Worm (Caenorhabditis elegans) whole organism, L4/young adult: ENCODE results near the gene C08H9.15.

ENCODE experiments used
- W03F9.2 ChIP-seq: fragments of 150-350 bp; optimal IDR thresholded peaks from 2 replicates; lab custom pipeline; 2014; ENCODE audit warnings: missing biosample characterization, missing genetic modification characterization
- dao-5 ChIP-seq: sonication (generic microtip); optimal IDR thresholded peaks from 2 replicates; lab custom pipeline; 2016; ENCODE audit warnings: missing genotype, missing genetic modification characterization, moderate library complexity, missing compliant biosample characterization
- him-1 ChIP-seq: sonication (generic microtip); optimal IDR thresholded peaks from 2 replicates; lab custom pipeline; 2016; ENCODE audit warnings: missing genotype, missing genetic modification reagents, missing genetic modification characterization, missing compliant biosample characterization

DNA sequence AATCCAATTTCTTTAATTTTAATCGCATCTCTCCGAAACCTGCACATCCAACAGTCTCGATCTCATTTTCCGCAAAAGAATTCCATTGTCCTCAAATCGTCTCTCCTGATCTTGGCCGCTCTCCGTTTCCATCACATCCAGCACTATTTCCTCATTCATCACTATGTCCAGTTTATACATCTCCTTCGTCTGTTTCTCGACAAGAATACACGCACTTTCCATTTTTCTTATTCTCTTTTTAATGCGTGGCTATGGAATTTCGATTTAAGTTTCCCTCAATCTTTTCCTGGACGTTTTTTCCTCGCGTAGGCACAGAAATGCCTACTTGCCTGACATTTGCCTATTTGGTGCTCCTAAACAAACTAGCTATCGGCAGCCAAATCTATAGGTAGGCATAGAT lies 1.2 kb upstream of the C08H9.15 start:
- TF ChIP-seq W03F9.2 (tag; lab: Kevin White, UChicago) (no peak), dao-5 (tag; lab: Kevin White, UChicago) (no peak), him-1 (tag; lab: Kevin White, UChicago) (no peak)
